Fruit fly (Drosophila melanogaster): ENCODE measurements around the gene mura.

The mura gene

dm6 chr3R:9563240-9563992 lies 11.8 kb upstream of the mura start, which contains the start of the genes CG9393 and Vps45 (continued):
- TF ChIP-seq CG10462 (GFP tag; optimal IDR thresholded peaks at IDR 0.05): peak; percentile 37
- TF ChIP-seq CG10979 (tag; optimal IDR thresholded peaks at IDR 0.05): peak; percentile 45
- TF ChIP-seq Rfx (GFP tag; IDR thresholded peaks at IDR 0.05): peak; percentile 64
- TF ChIP-seq nerfin-2 (GFP tag; IDR thresholded peaks at IDR 0.05; ENCODE audit: partially characterized antibody): peak; percentile 94
- TF ChIP-seq CG14050 (GFP tag; IDR thresholded peaks at IDR 0.05): no peak
- TF ChIP-seq stwl (tag; optimal IDR thresholded peaks at IDR 0.05): peak; percentile 53
- peak; percentile 87 for TF ChIP-seq tna (GFP tag; IDR thresholded peaks at IDR 0.05; ENCODE audit: partially characterized antibody)
- peak; percentile 95 for TF ChIP-seq CG16813 (GFP tag; IDR thresholded peaks at IDR 0.05; ENCODE audit: partially characterized antibody)
- TF ChIP-seq CG12942 (GFP tag; optimal IDR thresholded peaks at IDR 0.05): peak; percentile 61
- TF ChIP-seq CG11560 (tag; IDR thresholded peaks at IDR 0.05): peak; percentile 92

DNA sequence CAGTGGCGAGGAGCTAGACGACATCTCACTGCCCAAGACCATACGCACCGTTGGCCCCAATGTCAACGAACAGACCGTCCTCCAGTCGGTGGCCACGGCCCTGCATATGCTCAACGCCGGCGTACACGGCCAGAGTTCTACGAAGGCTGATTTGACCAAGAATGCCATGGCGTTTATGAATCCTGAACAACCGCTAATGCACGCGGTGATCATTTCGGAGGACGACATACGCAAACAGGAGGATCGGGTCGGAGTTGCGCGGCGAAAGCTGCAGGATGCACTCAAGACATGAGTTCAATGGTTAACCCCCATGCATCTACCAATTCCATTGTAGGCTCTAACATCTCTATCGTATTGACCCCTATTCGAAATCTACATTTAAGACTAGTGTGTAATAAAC lies 9.5 kb upstream of the mura start:
- peak; percentile 54 for TF ChIP-seq Med (GFP tag)
- peak; percentile 53 for TF ChIP-seq Ets65A (GFP tag)
- no peak for TF ChIP-seq salm (tag; optimal IDR thresholded peaks at IDR 0.05)
- 0 out of 2 replicates have a peak, but pooled peaks have one; percentile 2 for TF ChIP-seq Ada2b (GFP tag; IDR thresholded peaks at IDR 0.05)
- 0 out of 3 replicates have a peak, but pooled peaks have one; percentile 33 for TF ChIP-seq CG16813 (GFP tag; IDR thresholded peaks at IDR 0.05; ENCODE audit: partially characterized antibody)

DNA sequence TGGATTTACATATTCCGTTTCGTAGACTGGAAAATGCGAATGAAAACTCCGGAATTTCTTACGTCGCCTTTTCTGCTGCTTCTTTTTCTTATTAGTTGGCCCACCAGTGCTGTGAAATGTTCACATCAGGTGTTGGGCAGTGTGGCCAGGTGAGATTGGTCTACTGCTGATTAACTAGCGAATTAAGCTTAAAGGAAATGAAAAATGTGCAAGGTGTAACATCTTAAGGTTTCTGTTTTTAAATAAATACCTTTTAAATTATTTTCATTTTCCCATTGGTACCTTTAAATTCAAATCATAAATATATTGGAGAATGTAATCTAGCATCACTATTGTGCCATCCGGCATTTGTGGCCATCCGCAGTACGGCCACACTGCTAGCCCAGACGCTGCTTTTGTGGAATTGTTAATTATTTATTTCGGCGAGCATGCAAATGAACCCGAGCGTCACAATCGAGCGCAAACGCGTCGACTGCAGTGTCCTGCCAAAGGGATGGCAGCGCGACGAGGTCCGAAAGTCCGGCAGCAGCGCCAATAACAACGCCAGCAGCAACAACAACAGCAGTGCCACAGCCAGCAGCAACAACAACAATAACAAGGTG lies 7.9 kb upstream of the mura start, which contains the start of the genes AP-1mu and MBD-like:
Gene AP-1mu (minus strand): TSS at position 113 of the 602 bp plus-strand sequence.
Gene MBD-like (plus strand): TSS at position 348 of the 602 bp plus-strand sequence.
- TF ChIP-seq Fer2 (tag; optimal IDR thresholded peaks at IDR 0.05) (peak; percentile 11), MESR4 (GFP tag; optimal IDR thresholded peaks at IDR 0.05) (peak; percentile 78), CG10147 (GFP tag; optimal IDR thresholded peaks at IDR 0.05) (peak; percentile 46), Drgx (GFP tag; IDR thresholded peaks at IDR 0.05) (no peak), bab2 (GFP tag; optimal IDR thresholded peaks at IDR 0.05) (peak; percentile 62), CG6254 (GFP tag; optimal IDR thresholded peaks at IDR 0.05) (no peak), CG17912 (GFP tag; optimal IDR thresholded peaks at IDR 0.05) (peak; percentile 33), CG7745 (tag; optimal IDR thresholded peaks at IDR 0.05) (no peak), CG4730 (GFP tag; IDR thresholded peaks at IDR 0.05) (peak; percentile 56), CG2129 (GFP tag; IDR thresholded peaks at IDR 0.05; ENCODE audit: partially characterized antibody) (no peak), CG9609 (GFP tag; optimal IDR thresholded peaks at IDR 0.05) (peak; percentile 62), org-1 (GFP tag; optimal IDR thresholded peaks at IDR 0.05) (no peak), HmgD (GFP tag; optimal IDR thresholded peaks at IDR 0.05) (no peak), Mad (GFP tag; optimal IDR thresholded peaks at IDR 0.05) (peak; percentile 72), CG16863 (GFP tag; optimal IDR thresholded peaks at IDR 0.05) (peak; percentile 45), CG10654 (GFP tag; optimal IDR thresholded peaks at IDR 0.05) (peak; percentile 9), ERR (GFP tag; optimal IDR thresholded peaks at IDR 0.05) (no peak), CG10462 (GFP tag; optimal IDR thresholded peaks at IDR 0.05) (peak; percentile 41), CG30020 (tag; optimal IDR thresholded peaks at IDR 0.05) (peak; percentile 59), CG5180 (GFP tag; optimal IDR thresholded peaks at IDR 0.05) (no peak), CG12236 (GFP tag; optimal IDR thresholded peaks at IDR 0.05) (peak; percentile 30), ci (GFP tag; IDR thresholded peaks at IDR 0.05) (0 out of 3 replicates have a peak, but pooled peaks have one; percentile 41), br (optimal IDR thresholded peaks at IDR 0.05) (no peak), gt (GFP tag; IDR thresholded peaks at IDR 0.05) (0 out of 2 replicates have a peak, but pooled peaks have one; percentile 14), CG30431 (GFP tag; optimal IDR thresholded peaks at IDR 0.05) (peak; percentile 31), Usf (GFP tag; optimal IDR thresholded peaks at IDR 0.05) (no peak), Med (GFP tag) (peak; percentile 94), Hr3 (GFP tag; optimal IDR thresholded peaks at IDR 0.05) (peak; percentile 66), CG15601 (tag; optimal IDR thresholded peaks at IDR 0.05) (peak; percentile 58), sisA (GFP tag; IDR thresholded peaks at IDR 0.05) (peak; percentile 56), Atf6 (GFP tag; IDR thresholded peaks at IDR 0.05) (peak; percentile 67), nau (GFP tag; optimal IDR thresholded peaks at IDR 0.05) (no peak), CG6175 (GFP tag; IDR thresholded peaks at IDR 0.05) (no peak), CG11456 (GFP tag; IDR thresholded peaks at IDR 0.05) (peak; percentile 66; the same call in 2 of the 3 replicates)
